Worm (Caenorhabditis elegans) whole organism, late embryonic: ENCODE data around the gene ZK470.4.

Experiments
- C38D4.7 ChIP-seq: fragments of 200-800 bp; sonication (Bioruptor generic); optimal IDR thresholded peaks from 2 replicates; lab custom pipeline; 2018; ENCODE audit warnings: mild to moderate bottlenecking, missing genetic modification characterization, moderate library complexity, missing compliant biosample characterization
- Y22D7AL.16 ChIP-seq: sonication (generic microtip); optimal IDR thresholded peaks from 2 replicates; lab custom pipeline; 2016; ENCODE audit warnings: missing genetic modification characterization, missing compliant biosample characterization
- ama-1 ChIP-seq: fragments of 150-350 bp; optimal IDR thresholded peaks from 2 replicates; lab custom pipeline; 2014
- ceh-2 ChIP-seq: sonication (generic microtip); optimal IDR thresholded peaks from 2 replicates; lab custom pipeline; 2016; ENCODE audit warnings: missing genotype, missing genetic modification characterization, missing compliant biosample characterization
- ceh-22 ChIP-seq: sonication (generic microtip); optimal IDR thresholded peaks from 2 replicates; lab custom pipeline; 2017; ENCODE audit warnings: missing biosample characterization, missing genetic modification characterization
- ceh-24 ChIP-seq: sonication (generic microtip); optimal IDR thresholded peaks from 2 replicates; lab custom pipeline; 2016; ENCODE audit warnings: mild to moderate bottlenecking, missing genetic modification characterization, missing compliant biosample characterization
- ceh-30 ChIP-seq: fragments of 150-350 bp; optimal IDR thresholded peaks from 2 replicates; lab custom pipeline; 2014; ENCODE audit warnings: missing biosample characterization, missing genetic modification characterization
- ceh-31 ChIP-seq: sonication (generic microtip); optimal IDR thresholded peaks from 2 replicates; lab custom pipeline; 2016; ENCODE audit warnings: missing genetic modification characterization, missing compliant biosample characterization
- ceh-48 ChIP-seq: sonication (generic microtip); optimal IDR thresholded peaks from 2 replicates; lab custom pipeline; 2016; ENCODE audit warnings: missing genetic modification characterization, inconsistent platforms, missing compliant biosample characterization
- elt-2 ChIP-seq: sonication (generic microtip); optimal IDR thresholded peaks from 2 replicates; lab custom pipeline; 2016; ENCODE audit warnings: missing genetic modification reagents, missing genetic modification characterization, missing compliant biosample characterization
- elt-4 ChIP-seq: sonication (generic microtip); optimal IDR thresholded peaks from 2 replicates; lab custom pipeline; 2016; ENCODE audit warnings: missing genetic modification characterization, missing compliant biosample characterization
- ets-4 ChIP-seq: sonication (generic microtip); optimal IDR thresholded peaks from 2 replicates; lab custom pipeline; 2016; ENCODE audit warnings: missing genetic modification characterization, missing compliant biosample characterization
- eyg-1 ChIP-seq: sonication (generic microtip); optimal IDR thresholded peaks from 2 replicates; lab custom pipeline; 2016; ENCODE audit warnings: missing genotype, missing genetic modification characterization, missing compliant biosample characterization
- fax-1 ChIP-seq: sonication (generic microtip); optimal IDR thresholded peaks from 2 replicates; lab custom pipeline; 2016; ENCODE audit warnings: missing genotype, missing genetic modification characterization, missing compliant biosample characterization
- hlh-15 ChIP-seq: sonication (generic microtip); optimal IDR thresholded peaks from 2 replicates; lab custom pipeline; 2016; ENCODE audit warnings: missing genetic modification characterization, missing compliant biosample characterization
- hlh-30 ChIP-seq: sonication (generic microtip); optimal IDR thresholded peaks from 2 replicates; lab custom pipeline; 2017; ENCODE audit warnings: antibody characterized with exemption, missing genetic modification characterization, missing compliant biosample characterization; ENCODE audit not compliant: insufficient read depth
- hlh-6 ChIP-seq: sonication (generic microtip); optimal IDR thresholded peaks from 2 replicates; lab custom pipeline; 2016; ENCODE audit warnings: missing genotype, missing genetic modification characterization, missing compliant biosample characterization
- mec-3 ChIP-seq: sonication (generic microtip); optimal IDR thresholded peaks from 2 replicates; lab custom pipeline; 2016; ENCODE audit warnings: borderline replicate concordance, missing genetic modification characterization, missing compliant biosample characterization
- nfya-1 ChIP-seq: sonication (generic microtip); optimal IDR thresholded peaks from 2 replicates; lab custom pipeline; 2017; ENCODE audit warnings: missing genetic modification characterization, mild to moderate bottlenecking, missing compliant biosample characterization, antibody characterized with exemption, moderate library complexity
- nhr-11 ChIP-seq: fragments of 150-350 bp; optimal IDR thresholded peaks from 2 replicates; lab custom pipeline; 2014; ENCODE audit warnings: missing biosample characterization, missing genetic modification characterization
- nhr-232 ChIP-seq: sonication (generic microtip); optimal IDR thresholded peaks from 2 replicates; lab custom pipeline; 2016; ENCODE audit warnings: missing genetic modification characterization, missing compliant biosample characterization
- npax-4 ChIP-seq: sonication (generic microtip); optimal IDR thresholded peaks from 2 replicates; lab custom pipeline; 2016; ENCODE audit warnings: missing genetic modification characterization, missing compliant biosample characterization
- pag-3 ChIP-seq: sonication (generic microtip); optimal IDR thresholded peaks from 2 replicates; lab custom pipeline; 2016; ENCODE audit warnings: missing compliant biosample characterization, missing genetic modification characterization, borderline replicate concordance
- pat-9 ChIP-seq: fragments of 200-800 bp; sonication (Bioruptor generic); optimal IDR thresholded peaks from 2 replicates; lab custom pipeline; 2018; ENCODE audit warnings: mild to moderate bottlenecking, missing genetic modification characterization, moderate library complexity, missing compliant biosample characterization
- pax-1 ChIP-seq: fragments of 150-350 bp; optimal IDR thresholded peaks from 2 replicates; lab custom pipeline; 2014; ENCODE audit warnings: missing biosample characterization, missing genetic modification characterization
- pha-2 ChIP-seq: sonication (generic microtip); optimal IDR thresholded peaks from 2 replicates; lab custom pipeline; 2017; ENCODE audit warnings: mild to moderate bottlenecking, missing genetic modification characterization, missing compliant biosample characterization
- pha-4 ChIP-seq: fragments of 150-350 bp; optimal IDR thresholded peaks from 2 replicates; lab custom pipeline; 2018; ENCODE audit warnings: missing biosample characterization, missing genetic modification reagents, missing genetic modification characterization
- pqm-1 ChIP-seq: sonication (generic microtip); optimal IDR thresholded peaks from 2 replicates; lab custom pipeline; 2016; ENCODE audit warnings: missing genetic modification characterization, missing compliant biosample characterization
- ref-2 ChIP-seq: sonication (generic microtip); optimal IDR thresholded peaks from 2 replicates; lab custom pipeline; 2016; ENCODE audit warnings: missing genetic modification characterization, missing compliant biosample characterization
- rnt-1 ChIP-seq: sonication (generic microtip); optimal IDR thresholded peaks from 2 replicates; lab custom pipeline; 2016; ENCODE audit warnings: missing genetic modification characterization, missing compliant biosample characterization
- sox-2 ChIP-seq: fragments of 200-800 bp; sonication (Bioruptor generic); IDR thresholded peaks from 2 replicates; pipeline ENCODE4 v1.3.6; 2022; ENCODE audit warnings: missing genetic modification reagents, missing genetic modification characterization, missing compliant biosample characterization
- tbx-2 ChIP-seq: sonication (generic microtip); optimal IDR thresholded peaks from 2 replicates; lab custom pipeline; 2016; ENCODE audit warnings: missing genetic modification characterization, missing compliant biosample characterization
- unc-42 ChIP-seq: sonication (generic microtip); optimal IDR thresholded peaks from 2 replicates; lab custom pipeline; 2016; ENCODE audit warnings: missing genotype, missing genetic modification characterization, missing compliant biosample characterization
- unc-55 ChIP-seq: sonication (generic microtip); optimal IDR thresholded peaks from 2 replicates; lab custom pipeline; 2017; ENCODE audit warnings: missing biosample characterization, missing genetic modification reagents, missing genetic modification characterization
- unc-86 ChIP-seq: sonication (generic microtip); optimal IDR thresholded peaks from 2 replicates; lab custom pipeline; 2016; ENCODE audit warnings: missing genetic modification characterization, missing compliant biosample characterization
- zip-5 ChIP-seq: sonication (generic microtip); optimal IDR thresholded peaks from 2 replicates; lab custom pipeline; 2016; ENCODE audit warnings: missing genetic modification characterization, missing compliant biosample characterization
- ztf-16 ChIP-seq: sonication (generic microtip); optimal IDR thresholded peaks from 2 replicates; lab custom pipeline; 2017; ENCODE audit warnings: missing genetic modification characterization, missing compliant biosample characterization

ZK470.4 gene

DNA sequence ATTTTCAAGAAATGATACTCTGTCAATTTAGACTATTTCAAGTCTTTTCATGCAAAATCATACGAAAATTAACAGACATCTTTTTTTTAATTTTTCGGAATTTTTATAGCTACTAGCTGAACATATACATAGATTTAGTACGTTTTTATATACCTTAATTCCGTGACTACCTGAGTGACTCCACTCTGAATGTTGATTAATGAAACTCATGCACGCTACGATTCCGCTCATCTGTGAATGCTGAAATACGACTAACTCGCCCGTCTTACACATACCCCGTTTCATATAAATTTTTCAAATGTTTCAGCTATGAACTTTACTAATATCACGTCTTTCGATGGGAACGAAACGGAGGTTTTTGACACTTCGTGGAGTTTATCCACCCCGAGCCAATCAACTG is 27.6 kb upstream of the ZK470.4 start, which contains the start of gene ZK470.14:
Gene ZK470.14 (plus strand): TSS at position 301 of the 400 bp plus-strand sequence.
- TF ChIP-seq elt-4 (no peak), ceh-22 (no peak)

DNA sequence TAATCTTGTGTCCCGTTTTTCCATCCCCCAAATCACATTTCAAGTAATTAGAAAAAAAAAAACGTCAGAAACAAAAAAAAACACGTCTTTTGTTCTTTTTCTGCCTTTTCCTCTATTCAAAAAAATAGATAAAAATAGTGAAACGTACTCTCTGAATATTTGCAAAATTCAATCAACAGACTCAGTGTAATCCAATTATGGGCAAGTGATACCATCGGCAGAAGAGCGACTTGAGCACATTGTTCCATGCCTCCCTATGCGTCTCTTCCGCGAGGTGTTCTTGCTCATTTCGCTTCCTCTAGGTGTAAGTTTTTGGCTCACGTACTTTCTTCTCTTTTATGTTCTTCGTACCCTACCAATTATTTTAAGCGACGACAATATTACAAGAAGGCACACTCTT is 23.8 kb upstream of the ZK470.4 start, which contains the start of gene ZK470.1:
Gene ZK470.1 (plus strand): TSS at position 301 of the 400 bp plus-strand sequence.
- peak; percentile 40 for TF ChIP-seq unc-42
- TF ChIP-seq ets-4: no peak

DNA sequence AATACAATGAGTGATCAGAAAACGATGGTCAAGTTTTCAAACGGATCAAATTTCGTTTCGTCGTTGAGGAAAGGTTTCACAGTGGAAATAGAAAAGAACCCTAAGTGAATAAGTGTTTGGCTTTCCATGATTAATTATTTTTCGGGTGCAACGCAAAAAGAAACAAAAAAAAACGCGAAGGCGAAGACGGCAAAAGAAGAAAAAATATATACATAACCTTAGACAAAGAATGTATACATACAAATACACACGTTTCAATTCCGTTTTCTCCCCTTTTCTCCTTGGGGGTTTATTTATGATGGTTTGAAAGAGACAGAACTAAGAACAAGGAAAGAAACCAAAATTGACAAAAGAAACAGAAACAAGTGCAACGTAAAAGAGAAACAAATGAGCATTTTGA is 22.4 kb upstream of the ZK470.4 start:
- TF ChIP-seq pax-1 (no peak), pha-4 (tag; lab: Kevin White, UChicago) (no peak)

DNA sequence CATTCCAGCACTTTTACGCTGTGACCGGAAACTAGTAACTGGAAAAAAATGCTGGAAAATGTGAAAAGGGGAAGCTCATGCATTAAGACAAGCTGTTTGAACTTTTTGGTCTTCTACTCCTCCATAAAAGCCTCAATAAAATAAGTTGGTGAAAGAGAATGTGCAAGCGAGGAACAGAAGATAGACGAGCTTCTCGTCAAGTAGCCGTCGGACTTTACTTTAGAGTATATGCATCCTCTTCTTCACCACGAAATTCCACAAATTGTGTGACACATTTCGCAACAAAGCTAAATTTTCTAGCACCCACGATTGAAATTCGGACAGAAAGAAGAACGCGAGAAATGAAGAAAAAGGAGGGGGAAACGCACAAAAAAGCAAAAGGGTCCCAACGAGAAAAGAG is 20.4 kb upstream of the ZK470.4 start:
- TF ChIP-seq fax-1 (tag; lab: Kevin White, UChicago) (no peak), mec-3 (no peak), C38D4.7 (GFP tag; lab: Kevin White, UChicago) (no peak), ceh-24 (tag; lab: Kevin White, UChicago) (no peak), unc-86 (tag; lab: Kevin White, UChicago) (no peak), ceh-31 (tag; lab: Kevin White, UChicago) (no peak), ama-1 (lab: Kevin White, UChicago) (no peak), ceh-30 (no peak), pqm-1 (tag; lab: Kevin White, UChicago) (no peak), pha-2 (tag; lab: Kevin White, UChicago) (no peak)

DNA sequence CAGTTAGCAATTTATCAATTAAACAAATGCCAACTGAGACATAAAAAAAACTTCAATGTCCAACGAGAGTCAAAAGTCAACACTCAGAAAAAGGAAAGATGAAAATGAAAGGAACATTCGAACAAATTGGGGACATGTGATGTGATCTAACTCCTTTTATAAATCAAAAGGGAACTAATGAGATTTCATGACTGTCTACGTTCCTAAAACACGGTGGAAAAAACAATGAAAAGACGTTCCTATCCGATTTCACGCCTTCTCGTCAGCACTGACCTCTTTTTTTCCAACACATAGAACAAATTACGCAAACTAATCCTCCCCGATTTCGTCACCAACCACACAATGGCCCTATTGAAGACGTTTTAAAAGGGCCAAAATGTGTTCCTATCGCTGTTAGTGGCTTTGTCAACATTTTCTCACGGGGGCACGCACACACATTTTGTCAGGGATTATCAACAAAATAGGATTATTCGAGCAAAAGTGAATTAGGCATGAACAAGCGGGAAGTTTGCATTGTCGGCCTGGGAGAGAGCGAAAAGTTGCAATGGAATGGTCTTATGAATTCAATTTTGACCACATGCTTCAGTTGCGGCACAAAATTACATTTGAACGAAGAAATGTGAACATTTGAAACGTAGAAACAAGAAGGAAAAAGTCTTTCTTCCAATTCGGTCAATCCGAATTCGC is 19.8 kb upstream of the ZK470.4 start:
- TF ChIP-seq ets-4 (no peak), unc-42 (peak; percentile 93), pha-2 (tag; lab: Kevin White, UChicago) (no peak), ceh-30 (no peak), rnt-1 (tag; lab: Kevin White, UChicago) (no peak), sox-2 (GFP tag; lab: Robert Waterston, UW) (no peak)

DNA sequence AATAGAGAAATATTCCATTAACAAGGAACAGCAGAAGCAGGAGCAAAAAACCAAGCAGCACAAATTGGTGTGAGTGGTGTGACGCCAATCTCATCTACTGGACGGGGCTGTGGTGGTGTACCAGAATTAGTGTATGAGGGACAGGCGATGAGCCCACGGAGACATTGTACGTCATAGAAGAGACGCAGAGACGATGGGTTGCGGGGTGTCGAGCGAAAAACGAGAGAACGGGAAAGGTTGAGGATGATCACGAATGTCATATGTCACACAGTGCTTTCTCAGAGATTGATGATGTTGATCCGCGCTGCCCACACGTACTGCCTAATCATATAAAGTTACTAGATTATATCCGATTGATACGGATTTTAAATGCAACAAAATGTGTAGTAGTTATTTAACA is 18.3 kb upstream of the ZK470.4 start:
- TF ChIP-seq ref-2 (tag; lab: Kevin White, UChicago) (peak; percentile 28), hlh-30 (peak; percentile 52), tbx-2 (tag; lab: Kevin White, UChicago) (peak; percentile 41), pag-3 (tag; lab: Kevin White, UChicago) (no peak), C38D4.7 (GFP tag; lab: Kevin White, UChicago) (no peak), unc-55 (peak; percentile 96), ceh-31 (tag; lab: Kevin White, UChicago) (peak; percentile 42), ceh-2 (peak; percentile 5), nfya-1 (peak; percentile 17)

DNA sequence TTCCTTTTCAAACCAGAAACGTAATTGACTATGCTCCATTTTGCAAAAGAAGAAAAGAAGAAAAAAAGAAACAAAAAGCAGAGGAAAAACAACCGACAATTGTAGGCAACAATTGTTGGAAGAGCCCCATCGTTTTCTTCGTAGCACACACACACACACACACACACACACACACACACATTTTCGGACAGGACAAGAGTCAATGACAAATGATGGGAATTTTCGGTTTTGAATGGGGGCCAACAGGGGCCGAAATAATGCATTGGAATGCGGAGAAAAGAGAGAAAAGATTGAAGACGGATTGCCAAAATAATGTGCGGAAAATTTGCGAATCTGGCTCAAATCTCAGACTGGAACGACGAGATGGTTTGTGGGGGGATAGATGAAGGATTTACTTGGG is 15.2 kb upstream of the ZK470.4 start:
- TF ChIP-seq ceh-22 (no peak), pax-1 (no peak), Y22D7AL.16 (no peak), eyg-1 (tag; lab: Kevin White, UChicago) (no peak), ceh-2 (no peak), ztf-16 (tag; lab: Kevin White, UChicago) (no peak), zip-5 (no peak), ceh-48 (tag; lab: Kevin White, UChicago) (no peak), elt-2 (tag; lab: Kevin White, UChicago) (no peak), C38D4.7 (GFP tag; lab: Kevin White, UChicago) (no peak), npax-4 (no peak), pha-2 (tag; lab: Kevin White, UChicago) (no peak), nhr-232 (no peak), pat-9 (tag; lab: Kevin White, UChicago) (no peak), nhr-11 (no peak), hlh-6 (tag; lab: Kevin White, UChicago) (no peak), hlh-15 (tag; lab: Kevin White, UChicago) (no peak), pag-3 (tag; lab: Kevin White, UChicago) (no peak)
